Fruit fly (Drosophila melanogaster) whole organism, pupa: ENCODE measurements around the gene RecQ4.

Source experiments
- CG12605 ChIP-seq: fragments of 200-800 bp; sonication (Bioruptor generic); IDR thresholded peaks from 2 replicates; pipeline ENCODE4 v1.3.6; 2022; ENCODE audit warnings: missing biosample characterization, missing genetic modification characterization
- CG15710 ChIP-seq: fragments of 200-800 bp; sonication (Bioruptor generic); optimal IDR thresholded peaks from 2 replicates; lab custom pipeline; 2018; ENCODE audit warnings: missing biosample characterization, mild to moderate bottlenecking, missing genetic modification characterization, moderate library complexity
- CG32121 ChIP-seq: fragments of 200-800 bp; sonication (Bioruptor generic); IDR thresholded peaks from 2 replicates; pipeline ENCODE4 v1.3.6; 2022; ENCODE audit warnings: missing biosample characterization, missing genetic modification characterization
- CG4496 ChIP-seq: fragments of 200-800 bp; sonication (Bioruptor generic); IDR thresholded peaks from 3 replicates; pipeline ENCODE4 v1.3.6; 2022; ENCODE audit warnings: missing biosample characterization, missing genetic modification characterization
- CG8159 ChIP-seq: fragments of 200-800 bp; sonication (Bioruptor generic); optimal IDR thresholded peaks from 3 replicates; lab custom pipeline; 2018; ENCODE audit warnings: missing biosample characterization, mild to moderate bottlenecking, missing genetic modification characterization, moderate library complexity
- EcR ChIP-seq: fragments of 200-800 bp; sonication (Bioruptor generic); optimal IDR thresholded peaks from 3 replicates; lab custom pipeline; 2019; ENCODE audit warnings: missing biosample characterization, missing genetic modification characterization, mild to moderate bottlenecking, moderate library complexity, missing genetic modification reagents
- Pif1B ChIP-seq: fragments of 200-800 bp; sonication (Bioruptor generic); optimal IDR thresholded peaks from 3 replicates; lab custom pipeline; 2016; ENCODE audit warnings: missing biosample characterization, missing genetic modification characterization

DNA sequence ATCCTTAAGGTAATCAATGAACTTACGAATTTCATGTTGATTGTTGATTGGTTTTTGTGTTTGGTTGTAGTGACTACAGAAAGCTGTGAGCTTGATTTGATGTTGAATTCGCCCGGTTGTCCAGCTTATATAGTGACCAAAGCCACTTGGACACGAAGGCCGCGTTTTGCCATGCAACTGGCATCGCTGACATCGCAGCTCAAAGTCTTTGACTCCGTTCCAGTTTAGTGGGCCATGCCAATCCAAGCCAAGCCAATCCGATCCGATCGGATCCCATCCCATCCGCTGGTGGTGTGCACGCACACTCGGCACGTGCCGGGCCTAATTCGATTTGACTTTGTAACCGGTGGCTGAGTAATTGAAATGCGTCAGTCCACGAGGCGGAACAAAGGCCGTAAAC lies 43.1 kb upstream of the RecQ4 start, which contains the start of gene CG13674:
- TF ChIP-seq CG12605 (GFP tag; lab: Robert Waterston, UW) (no peak), CG8159 (no peak), EcR (GFP tag; lab: Kevin White, UChicago) (no peak), CG4496 (no peak), Pif1B (GFP tag; lab: Kevin White, UChicago) (no peak), CG15710 (tag; lab: Kevin White, UChicago) (no peak), CG32121 (GFP tag; lab: Robert Waterston, UW) (no peak)
